Worm (Caenorhabditis elegans): ENCODE data around the gene taf-6.1.
A peak's percentile ranks its signal among the peaks of the same experiment; 100 is the strongest.

taf-6.1 gene

ce11 chrII:1114133-1114532 is 13.6 kb upstream of the taf-6.1 start, which contains the start of gene lips-12:
Gene lips-12 (minus strand): TSS chrII:1114233.
- TF ChIP-seq sem-4 (tag; optimal IDR thresholded peaks at IDR 0.05) (no peak), Y55F3AM.14 (GFP tag; optimal IDR thresholded peaks at IDR 0.05) (no peak), nhr-10 (tag; optimal IDR thresholded peaks at IDR 0.05) (no peak), nhr-25 (tag; optimal IDR thresholded peaks at IDR 0.05) (no peak), alr-1 (tag; optimal IDR thresholded peaks at IDR 0.05) (no peak), snpc-4 (tag; optimal IDR thresholded peaks at IDR 0.05) (no peak), zag-1 (tag; optimal IDR thresholded peaks at IDR 0.05) (no peak)

DNA sequence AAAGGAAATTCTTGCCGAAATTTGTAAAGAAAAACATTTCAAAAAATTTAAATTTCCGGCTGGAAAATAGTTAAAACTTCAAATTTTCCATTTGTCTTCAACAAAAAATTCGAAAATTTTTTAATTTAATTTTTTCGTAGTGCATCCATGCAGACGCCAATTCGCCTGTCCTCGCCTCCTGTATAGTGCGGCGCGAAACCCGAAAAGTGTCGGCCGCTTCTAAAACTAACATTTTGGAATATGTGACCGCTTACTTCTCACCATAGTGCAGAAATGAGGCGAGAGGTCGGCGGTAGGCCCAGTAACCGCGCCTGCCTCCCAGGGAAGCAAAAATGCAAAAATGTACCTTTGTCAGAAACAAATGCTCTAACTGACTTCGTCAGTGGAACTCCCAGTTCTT is 11.3 kb upstream of the taf-6.1 start:
- TF ChIP-seq ceh-82 (tag; optimal IDR thresholded peaks at IDR 0.05) = no peak
- TF ChIP-seq nhr-23 (tag; optimal IDR thresholded peaks at IDR 0.05) = no peak
- TF ChIP-seq crh-2 (tag; optimal IDR thresholded peaks at IDR 0.05) = no peak
- peak; percentile 47 for TF ChIP-seq snpc-4 (tag; optimal IDR thresholded peaks at IDR 0.05)
- no peak for TF ChIP-seq elt-3 (tag; optimal IDR thresholded peaks at IDR 0.05)
- TF ChIP-seq zag-1 (tag; optimal IDR thresholded peaks at IDR 0.05) = no peak
- TF ChIP-seq nhr-129 (tag; optimal IDR thresholded peaks at IDR 0.05) = no peak

DNA sequence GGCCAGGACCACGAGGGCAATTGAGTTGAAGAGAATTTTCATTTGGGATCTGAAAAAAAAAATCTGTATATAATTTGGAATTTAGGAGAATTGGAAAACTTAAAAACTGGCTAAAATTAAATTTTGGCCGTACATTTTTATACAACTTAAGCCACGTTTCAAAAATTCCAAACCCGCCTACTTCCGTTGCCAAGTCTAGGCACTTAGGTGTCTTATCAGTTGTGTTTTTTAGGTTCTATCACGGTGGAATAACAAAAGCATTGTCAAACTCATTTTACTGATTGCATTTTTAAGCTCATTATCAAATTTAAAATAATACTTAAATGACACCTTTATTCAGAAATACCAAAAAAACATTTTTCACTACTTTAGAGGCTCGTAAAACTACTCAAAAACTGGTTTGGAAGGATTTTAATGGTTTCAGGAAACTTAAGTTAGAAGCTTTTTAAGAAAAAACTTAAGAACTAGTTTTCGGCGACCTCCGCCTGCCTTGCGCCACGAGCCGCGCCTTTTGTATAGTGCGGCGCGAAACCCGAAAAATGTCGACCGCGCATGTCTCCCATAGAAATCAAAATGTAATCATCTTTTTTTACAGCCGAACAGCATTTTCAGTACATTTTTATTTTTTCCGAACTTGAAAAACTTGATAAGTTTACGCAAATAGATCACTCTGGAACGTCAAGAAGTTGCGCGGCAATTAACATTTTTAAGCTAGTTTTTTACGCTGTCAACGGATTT is 9.6 kb upstream of the taf-6.1 start, which contains the start of gene lips-13:
Gene lips-13, minus strand, starts transcription at position 51 of the 738 bp plus-strand sequence.
- TF ChIP-seq lin-39 (tag; optimal IDR thresholded peaks at IDR 0.05) = no peak

- TF ChIP-seq nhr-129 (tag; optimal IDR thresholded peaks at IDR 0.05) = no peak
- no peak for TF ChIP-seq nhr-237 (tag; optimal IDR thresholded peaks at IDR 0.05)
Measured at ce11 chrII:1123208-1123607, 4.6 kb upstream of the taf-6.1 start, which contains the start of the genes sut-1 and eri-3. Gene sut-1 (minus strand): TSS chrII:1123265. Gene eri-3 (plus strand): TSS chrII:1123534.

- TF ChIP-seq aly-2 (tag; optimal IDR thresholded peaks at IDR 0.05) = no peak
- TF ChIP-seq ZK546.5 (tag; optimal IDR thresholded peaks at IDR 0.05) = no peak
- TF ChIP-seq unc-39 (tag; optimal IDR thresholded peaks at IDR 0.05) = no peak
- TF ChIP-seq ceh-82 (tag; optimal IDR thresholded peaks at IDR 0.05) = no peak
- no peak for TF ChIP-seq nhr-6 (tag; optimal IDR thresholded peaks at IDR 0.05)
- TF ChIP-seq nhr-21 (tag; optimal IDR thresholded peaks at IDR 0.05) = no peak
- TF ChIP-seq nhr-23 (tag; optimal IDR thresholded peaks at IDR 0.05) = no peak
- TF ChIP-seq sma-3 (GFP tag; optimal IDR thresholded peaks at IDR 0.05) = no peak
Measured at ce11 chrII:1124757-1125156, 3.0 kb upstream of the taf-6.1 start.

- TF ChIP-seq dmd-4 (tag; optimal IDR thresholded peaks at IDR 0.05) (no peak), F13H6.1 (tag; optimal IDR thresholded peaks at IDR 0.05) (no peak), sma-3 (GFP tag; optimal IDR thresholded peaks at IDR 0.05) (no peak), fos-1 (tag; optimal IDR thresholded peaks at IDR 0.05) (no peak), C34F6.9 (tag; optimal IDR thresholded peaks at IDR 0.05) (no peak), nhr-129 (tag; optimal IDR thresholded peaks at IDR 0.05) (no peak), mbf-1 (tag; optimal IDR thresholded peaks at IDR 0.05) (no peak), unc-55 (GFP tag; optimal IDR thresholded peaks at IDR 0.05) (no peak), alr-1 (tag; optimal IDR thresholded peaks at IDR 0.05) (no peak), ztf-11 (tag; optimal IDR thresholded peaks at IDR 0.05) (no peak), lin-13 (GFP tag; optimal IDR thresholded peaks at IDR 0.05) (no peak), sem-4 (tag; optimal IDR thresholded peaks at IDR 0.05) (no peak), zag-1 (tag; optimal IDR thresholded peaks at IDR 0.05) (no peak), peb-1 (tag; optimal IDR thresholded peaks at IDR 0.05) (no peak), elt-1 (tag; optimal IDR thresholded peaks at IDR 0.05) (no peak), ceh-82 (tag; optimal IDR thresholded peaks at IDR 0.05) (no peak), nhr-23 (tag; optimal IDR thresholded peaks at IDR 0.05) (no peak), egl-27 (tag; optimal IDR thresholded peaks at IDR 0.05) (no peak), ama-1 (optimal IDR thresholded peaks at IDR 0.05) (no peak)
Measured at ce11 chrII:1126472-1126871, 1.3 kb upstream of the taf-6.1 start.

All from whole organism, L2 larva.